Fruit fly (Drosophila melanogaster) whole organism, embryonic: Measurements from ENCODE around the gene CCT7.
A peak's percentile ranks its signal among the peaks of the same experiment; 100 is the strongest.

Experiments
- Aef1 ChIP-seq: fragments of 200-800 bp; sonication (Bioruptor generic); IDR thresholded peaks from 3 replicates; pipeline ENCODE4 v1.3.6; 2022; ENCODE audit warnings: missing biosample characterization, missing genetic modification characterization
- Atf3 ChIP-seq: fragments of 200-800 bp; sonication (Bioruptor generic); optimal IDR thresholded peaks from 3 replicates; lab custom pipeline; 2016; ENCODE audit warnings: missing biosample characterization, missing genetic modification characterization
- C15 ChIP-seq: fragments of 200-800 bp; sonication (Bioruptor generic); IDR thresholded peaks from 3 replicates; pipeline ENCODE4 v1.3.6; 2022; ENCODE audit warnings: missing biosample characterization, missing genetic modification characterization
- CG17385 ChIP-seq: fragments of 200-800 bp; sonication (Bioruptor generic); optimal IDR thresholded peaks from 3 replicates; lab custom pipeline; 2018; ENCODE audit warnings: missing biosample characterization, mild to moderate bottlenecking, missing genetic modification characterization
- CG17612 ChIP-seq: fragments of 200-800 bp; sonication (Bioruptor generic); IDR thresholded peaks from 2 replicates; pipeline ENCODE4 v1.3.6; 2022; ENCODE audit warnings: missing biosample characterization, missing genetic modification characterization
- CG17802 ChIP-seq: fragments of 200-800 bp; sonication (Bioruptor generic); optimal IDR thresholded peaks from 2 replicates; lab custom pipeline; 2018; ENCODE audit warnings: missing biosample characterization, mild to moderate bottlenecking, missing genetic modification characterization, moderate library complexity
- CG17912 ChIP-seq: fragments of 200-800 bp; sonication (Bioruptor generic); optimal IDR thresholded peaks from 2 replicates; lab custom pipeline; 2018; ENCODE audit warnings: missing biosample characterization, mild to moderate bottlenecking, missing genetic modification characterization
- CG18599 ChIP-seq: fragments of 200-800 bp; sonication (Bioruptor generic); optimal IDR thresholded peaks from 3 replicates; lab custom pipeline; 2017; ENCODE audit warnings: missing biosample characterization, missing genetic modification characterization, mild to moderate bottlenecking, moderate library complexity, missing genetic modification reagents
- CG31224 ChIP-seq: fragments of 200-800 bp; sonication (Bioruptor generic); IDR thresholded peaks from 2 replicates; pipeline ENCODE4 v1.3.6; 2022; ENCODE audit warnings: missing biosample characterization, missing genetic modification characterization
- CG32772 ChIP-seq: fragments of 200-800 bp; sonication (Bioruptor generic); IDR thresholded peaks from 2 replicates; pipeline ENCODE4 v1.3.6; 2022; ENCODE audit warnings: missing biosample characterization, missing genetic modification characterization
- CG3995 ChIP-seq: fragments of 200-800 bp; sonication (Bioruptor generic); optimal IDR thresholded peaks from 3 replicates; lab custom pipeline; 2016; ENCODE audit warnings: missing biosample characterization, missing genetic modification characterization
- CG4424 ChIP-seq: fragments of 200-800 bp; sonication (Bioruptor generic); optimal IDR thresholded peaks from 3 replicates; lab custom pipeline; 2016; ENCODE audit warnings: missing biosample characterization, missing genetic modification characterization
- CG4707 ChIP-seq: fragments of 200-800 bp; sonication (Bioruptor generic); optimal IDR thresholded peaks from 2 replicates; lab custom pipeline; 2018; ENCODE audit warnings: missing biosample characterization, mild to moderate bottlenecking, missing genetic modification characterization, moderate library complexity
- CG4854 ChIP-seq: fragments of 200-800 bp; sonication (Bioruptor generic); optimal IDR thresholded peaks from 2 replicates; lab custom pipeline; 2016; ENCODE audit warnings: missing biosample characterization, missing genetic modification characterization, inconsistent platforms
- CG6854 ChIP-seq: fragments of 200-800 bp; sonication (Bioruptor generic); optimal IDR thresholded peaks from 3 replicates; lab custom pipeline; 2017; ENCODE audit warnings: missing biosample characterization, mild to moderate bottlenecking, missing genetic modification characterization
- CG8924 ChIP-seq: fragments of 200-800 bp; optimal IDR thresholded peaks from 3 replicates; lab custom pipeline; 2019; ENCODE audit warnings: missing biosample characterization, mild to moderate bottlenecking, missing genetic modification characterization, moderate library complexity
- CG9817 ChIP-seq: fragments of 200-800 bp; sonication (Bioruptor generic); optimal IDR thresholded peaks from 2 replicates; lab custom pipeline; 2018; ENCODE audit warnings: missing biosample characterization, mild to moderate bottlenecking, missing genetic modification characterization, moderate library complexity
- Chrac-16 ChIP-seq: fragments of 200-800 bp; sonication (Bioruptor generic); optimal IDR thresholded peaks from 3 replicates; lab custom pipeline; 2016; ENCODE audit warnings: missing biosample characterization, missing genetic modification characterization
- D19A ChIP-seq: fragments of 200-800 bp; optimal IDR thresholded peaks from 3 replicates; lab custom pipeline; 2019; ENCODE audit warnings: missing biosample characterization, mild to moderate bottlenecking, missing genetic modification characterization, moderate library complexity
- Dad ChIP-seq: fragments of 200-800 bp; sonication (Bioruptor generic); optimal IDR thresholded peaks from 3 replicates; lab custom pipeline; 2016; ENCODE audit warnings: missing biosample characterization, missing genetic modification characterization
- Dfd ChIP-seq, 2 experiments: fragments of >200 bp; optimal IDR thresholded peaks; 2 replicates each; lab custom pipeline; 2017; ENCODE audit warnings: missing biosample characterization in 2 of 2, missing genetic modification characterization in 2 of 2
- Doc3 ChIP-seq: fragments of 200-800 bp; sonication (Bioruptor generic); IDR thresholded peaks from 3 replicates; pipeline ENCODE4 v1.3.6; 2022; ENCODE audit warnings: missing biosample characterization, missing genetic modification characterization; ENCODE audit not compliant: partially characterized antibody
- Eip74EF ChIP-seq, 2 experiments: fragments of 200-800 bp in 1 of 2; fragments of >200 bp in 1 of 2; sonication (Bioruptor generic) in 1 of 2; optimal IDR thresholded peaks; 2 replicates each; lab custom pipeline; 2017 to 2019; ENCODE audit warnings: missing biosample characterization in 2 of 2, missing genetic modification characterization in 2 of 2, mild to moderate bottlenecking in 1 of 2, moderate library complexity in 1 of 2
- GATAe ChIP-seq: fragments of 200-800 bp; sonication (Bioruptor generic); conservative IDR thresholded peaks from 2 replicates; pipeline ENCODE4 v1.3.6; 2022; ENCODE audit warnings: missing biosample characterization, missing genetic modification characterization
- Hsf ChIP-seq: fragments of 200-800 bp; sonication (Bioruptor generic); optimal IDR thresholded peaks from 3 replicates; lab custom pipeline; 2016; ENCODE audit warnings: missing biosample characterization, missing genetic modification characterization
- NFAT ChIP-seq: fragments of 200-800 bp; sonication (Bioruptor generic); IDR thresholded peaks from 2 replicates; pipeline ENCODE4 v1.3.6; 2022; ENCODE audit warnings: missing biosample characterization, missing genetic modification characterization
- Oaz ChIP-seq: fragments of 200-800 bp; sonication (Bioruptor generic); IDR thresholded peaks from 2 replicates; pipeline ENCODE4 v1.3.6; 2022; ENCODE audit warnings: missing biosample characterization, missing genetic modification characterization
- Tbp ChIP-seq: fragments of >200 bp; optimal IDR thresholded peaks from 2 replicates; lab custom pipeline; 2018; ENCODE audit warnings: missing biosample characterization, missing genetic modification characterization
- ac ChIP-seq: fragments of 200-800 bp; sonication (Bioruptor generic); optimal IDR thresholded peaks from 3 replicates; lab custom pipeline; 2017; ENCODE audit warnings: missing biosample characterization, mild to moderate bottlenecking, missing genetic modification characterization
- ash1 ChIP-seq: fragments of 200-800 bp; sonication (Bioruptor generic); optimal IDR thresholded peaks from 2 replicates; lab custom pipeline; 2018; ENCODE audit warnings: missing biosample characterization, mild to moderate bottlenecking, missing genetic modification characterization
- cato ChIP-seq: fragments of 200-800 bp; sonication (Bioruptor generic); optimal IDR thresholded peaks from 2 replicates; lab custom pipeline; 2016; ENCODE audit warnings: missing biosample characterization, missing genetic modification characterization, borderline replicate concordance
- caup ChIP-seq: fragments of 200-800 bp; sonication (Bioruptor generic); optimal IDR thresholded peaks from 3 replicates; lab custom pipeline; 2017; ENCODE audit warnings: missing biosample characterization, mild to moderate bottlenecking, missing genetic modification characterization, moderate library complexity; ENCODE audit not compliant: severe bottlenecking
- cwo ChIP-seq: fragments of 200-800 bp; sonication (Bioruptor generic); optimal IDR thresholded peaks from 3 replicates; lab custom pipeline; 2017; ENCODE audit warnings: missing biosample characterization, missing genetic modification characterization, mild to moderate bottlenecking, moderate library complexity, missing genetic modification reagents
- danr ChIP-seq: fragments of 200-800 bp; sonication (Bioruptor generic); IDR thresholded peaks from 2 replicates; pipeline ENCODE4 v1.3.6; 2022; ENCODE audit warnings: missing biosample characterization, missing genetic modification characterization
- dimm ChIP-seq: fragments of 200-800 bp; sonication (Bioruptor generic); IDR thresholded peaks from 2 replicates; pipeline ENCODE4 v1.3.6; 2022; ENCODE audit warnings: missing biosample characterization, missing genetic modification characterization
- gcm2 ChIP-seq: fragments of 200-800 bp; sonication (Bioruptor generic); optimal IDR thresholded peaks from 2 replicates; lab custom pipeline; 2016; ENCODE audit warnings: missing biosample characterization, missing genetic modification characterization
- gt ChIP-seq: fragments of 200-800 bp; sonication (Bioruptor generic); IDR thresholded peaks from 2 replicates; pipeline ENCODE4 v1.3.6; 2022; ENCODE audit warnings: missing biosample characterization, missing genetic modification characterization
- ham ChIP-seq: fragments of 200-800 bp; sonication (Bioruptor generic); IDR thresholded peaks from 2 replicates; pipeline ENCODE4 v1.3.6; 2022; ENCODE audit warnings: missing biosample characterization, missing genetic modification characterization
- hkb ChIP-seq, 2 experiments: fragments of 200-800 bp in 1 of 2; fragments of >200 bp in 1 of 2; sonication (Bioruptor generic) in 1 of 2; IDR thresholded peaks in 1 of 2; optimal IDR thresholded peaks in 1 of 2; 2 replicates each; pipeline versions ENCODE4 v1.3.6 to Lab custom; 2017 to 2022; ENCODE audit warnings: missing biosample characterization in 1 of 2, missing genetic modification characterization in 1 of 2
- ken ChIP-seq: fragments of 200-800 bp; sonication (Bioruptor generic); IDR thresholded peaks from 3 replicates; pipeline ENCODE4 v1.3.6; 2022; ENCODE audit warnings: missing biosample characterization, missing genetic modification characterization
- lbe ChIP-seq: fragments of 200-800 bp; sonication (Bioruptor generic); optimal IDR thresholded peaks from 2 replicates; lab custom pipeline; 2016; ENCODE audit warnings: missing biosample characterization, mild to moderate bottlenecking, missing genetic modification characterization
- lilli ChIP-seq: fragments of 200-800 bp; sonication (Bioruptor generic); optimal IDR thresholded peaks from 3 replicates; lab custom pipeline; 2016; ENCODE audit warnings: missing biosample characterization, missing genetic modification characterization
- odd ChIP-seq: fragments of 200-800 bp; sonication (Bioruptor generic); optimal IDR thresholded peaks from 2 replicates; lab custom pipeline; 2017; ENCODE audit warnings: missing biosample characterization, mild to moderate bottlenecking, missing genetic modification characterization
- onecut ChIP-seq: fragments of 200-800 bp; sonication (Bioruptor generic); IDR thresholded peaks from 2 replicates; pipeline ENCODE4 v1.3.6; 2022; ENCODE audit warnings: missing biosample characterization, missing genetic modification characterization
- phol ChIP-seq: fragments of 200-800 bp; sonication (Bioruptor generic); optimal IDR thresholded peaks from 3 replicates; lab custom pipeline; 2018; ENCODE audit warnings: missing biosample characterization, mild to moderate bottlenecking, missing genetic modification characterization, moderate library complexity
- run ChIP-seq: fragments of 200-800 bp; sonication (Bioruptor generic); optimal IDR thresholded peaks from 3 replicates; lab custom pipeline; 2018; ENCODE audit warnings: missing biosample characterization, mild to moderate bottlenecking, missing genetic modification characterization
- shn ChIP-seq: fragments of 200-800 bp; sonication (Bioruptor generic); optimal IDR thresholded peaks from 3 replicates; lab custom pipeline; 2016; ENCODE audit warnings: missing biosample characterization, missing genetic modification characterization
- sim ChIP-seq: fragments of 200-800 bp; sonication (Bioruptor generic); IDR thresholded peaks from 2 replicates; pipeline ENCODE4 v1.3.6; 2022; ENCODE audit warnings: missing biosample characterization, missing genetic modification characterization
- ttk ChIP-seq: fragments of 200-800 bp; sonication (Bioruptor generic); IDR thresholded peaks from 2 replicates; pipeline ENCODE4 v2.1.2; 2022; ENCODE audit warnings: missing biosample characterization, missing genetic modification characterization
- unc-4 ChIP-seq: fragments of 200-800 bp; sonication (Bioruptor generic); IDR thresholded peaks from 2 replicates; pipeline ENCODE4 v1.3.6; 2022; ENCODE audit warnings: missing biosample characterization, missing genetic modification characterization; ENCODE audit not compliant: partially characterized antibody

Gene CCT7

DNA sequence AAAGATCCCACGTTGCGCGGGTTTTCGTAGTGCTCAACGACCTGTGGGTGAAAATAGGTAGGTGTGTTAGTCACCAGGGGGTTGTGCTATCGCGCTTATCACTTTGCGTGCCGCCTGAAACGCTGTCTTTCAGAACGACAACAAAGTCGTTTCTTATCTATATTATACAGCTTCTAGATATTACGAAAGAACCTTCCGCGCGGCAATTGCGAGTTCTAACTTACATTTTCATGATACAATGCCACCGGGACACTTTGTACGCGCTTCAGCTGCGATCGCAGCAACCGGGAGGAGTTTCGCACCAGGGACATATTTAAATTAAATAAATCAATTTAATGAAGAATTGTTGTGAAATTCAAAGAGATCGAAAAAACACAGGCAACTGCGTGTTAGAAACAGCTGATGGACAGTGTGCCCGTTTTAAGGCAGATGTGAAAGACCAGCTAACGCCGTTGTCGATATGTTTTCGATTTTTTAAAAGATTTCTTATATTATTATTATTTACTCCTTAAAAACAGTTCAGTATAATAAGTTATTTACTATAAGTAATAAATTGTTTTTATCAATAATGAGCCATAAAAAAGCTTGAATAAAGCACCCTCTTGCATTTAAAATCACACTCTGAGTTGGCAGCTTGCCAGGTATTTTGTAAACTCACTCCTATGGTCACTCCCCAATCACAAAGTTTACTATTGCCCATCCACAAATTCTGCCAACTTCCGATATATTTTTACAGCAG lies 22.6 kb downstream of the CCT7 start, which contains the start of the genes IscU and CG8379 (continued):
- TF ChIP-seq GATAe (0 out of 2 replicates have a peak, but pooled peaks have one; percentile 10), shn (GFP tag; lab: Kevin White, UChicago) (no peak), hkb (optimal IDR thresholded peaks at IDR 0.05; lab: Kevin White, UChicago) (no peak), hkb (GFP tag; IDR thresholded peaks at IDR 0.05; lab: Robert Waterston, UW) (no peak), CG6854 (GFP tag; lab: Kevin White, UChicago) (no peak), Atf3 (GFP tag; lab: Kevin White, UChicago) (no peak), Eip74EF (GFP tag; optimal IDR thresholded peaks at IDR 0.05; lab: Kevin White, UChicago) (no peak), odd (GFP tag; lab: Kevin White, UChicago) (no peak), lilli (GFP tag; lab: Kevin White, UChicago) (no peak), Oaz (GFP tag; lab: Robert Waterston, UW) (no peak), dimm (GFP tag; lab: Robert Waterston, UW) (no peak), CG17912 (GFP tag; lab: Kevin White, UChicago) (no peak), Hsf (GFP tag; lab: Kevin White, UChicago) (no peak), gt (GFP tag; lab: Robert Waterston, UW) (no peak), ken (GFP tag; lab: Robert Waterston, UW) (no peak), caup (GFP tag; lab: Kevin White, UChicago) (no peak), sim (GFP tag; lab: Robert Waterston, UW) (no peak), ash1 (GFP tag; lab: Kevin White, UChicago) (no peak), Chrac-16 (GFP tag; lab: Kevin White, UChicago) (no peak), CG9817 (tag; lab: Kevin White, UChicago) (no peak), CG3995 (GFP tag; lab: Kevin White, UChicago) (peak; percentile 30), Dad (GFP tag; lab: Kevin White, UChicago) (no peak), ham (no peak), NFAT (GFP tag; lab: Robert Waterston, UW) (no peak), CG4707 (GFP tag; lab: Kevin White, UChicago) (no peak), danr (no peak), D19A (peak; percentile 42), phol (tag; lab: Kevin White, UChicago) (peak; percentile 43), Aef1 (no peak), CG17802 (tag; lab: Kevin White, UChicago) (no peak), CG18599 (GFP tag; lab: Kevin White, UChicago) (no peak), CG32772 (no peak), ttk (GFP tag; lab: Robert Waterston, UW) (no peak), Tbp (GFP tag; lab: Kevin White, UChicago) (no peak), CG4424 (GFP tag; lab: Kevin White, UChicago) (no peak), lbe (GFP tag; lab: Kevin White, UChicago) (peak; percentile 39), ac (GFP tag; lab: Kevin White, UChicago) (no peak), gcm2 (no peak), CG8924 (tag; lab: Kevin White, UChicago) (peak; percentile 38), Doc3 (GFP tag; lab: Robert Waterston, UW) (peak; percentile 56; the same call in 1 of the 3 replicates), CG31224 (GFP tag; lab: Robert Waterston, UW) (no peak), onecut (GFP tag; lab: Robert Waterston, UW) (no peak), cato (GFP tag; lab: Kevin White, UChicago) (no peak), Dfd (GFP tag; optimal IDR thresholded peaks at IDR 0.05; lab: Kevin White, UChicago) (no peak), C15 (no peak), CG17385 (no peak), unc-4 (GFP tag; lab: Robert Waterston, UW) (peak; percentile 73), run (no peak), CG4854 (GFP tag; lab: Kevin White, UChicago) (no peak), cwo (no peak), CG17612 (GFP tag; lab: Robert Waterston, UW) (no peak)
